Worm (Caenorhabditis elegans): ENCODE results near the gene asm-1.

- no peak for TF ChIP-seq pqm-1 (tag; optimal IDR thresholded peaks at IDR 0.05)
- no peak for TF ChIP-seq daf-12 (tag; optimal IDR thresholded peaks at IDR 0.05)
- no peak for TF ChIP-seq ceh-82 (tag; optimal IDR thresholded peaks at IDR 0.05)
Measured at ce11 chrII:6917710-6918109, 7.8 kb downstream of the asm-1 start, which contains the start of gene B0252.11.
